Fruit fly (Drosophila melanogaster): Measurements from ENCODE around the gene CG13786.

DNA sequence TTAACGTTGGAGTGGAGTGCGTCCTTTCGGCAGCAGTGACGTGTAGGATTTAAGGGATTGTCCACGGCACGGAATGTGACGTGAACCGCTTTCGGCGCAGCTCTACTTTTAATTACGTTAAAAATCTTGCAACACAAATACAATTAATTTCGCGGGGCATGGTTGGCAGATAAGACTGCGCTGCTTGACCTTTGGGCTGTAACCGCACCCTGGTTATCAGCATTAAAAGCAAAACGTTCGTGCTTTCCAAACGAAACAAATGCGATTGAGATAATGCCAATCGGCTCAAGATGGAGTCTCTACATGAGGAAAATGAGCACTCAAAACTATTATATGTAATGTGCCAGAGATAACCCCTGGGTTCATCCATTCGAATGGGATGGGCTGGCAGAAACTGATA, 39.2 kb downstream of the CG13786 start:
- TF ChIP-seq Aef1 (GFP tag; IDR thresholded peaks at IDR 0.05) (no peak), Bteb2 (GFP tag; optimal IDR thresholded peaks at IDR 0.05) (no peak), CG1024 (GFP tag; IDR thresholded peaks at IDR 0.05) (no peak), Optix (GFP tag; IDR thresholded peaks at IDR 0.05) (no peak), usp (GFP tag; optimal IDR thresholded peaks at IDR 0.05) (no peak), CG11560 (tag; IDR thresholded peaks at IDR 0.05) (no peak), Dip3 (GFP tag; optimal IDR thresholded peaks at IDR 0.05) (no peak), Xrp1 (GFP tag; IDR thresholded peaks at IDR 0.05) (no peak), vnd (GFP tag; IDR thresholded peaks at IDR 0.05; ENCODE audit: partially characterized antibody) (no peak), CG12104 (GFP tag; optimal IDR thresholded peaks at IDR 0.05) (no peak), seq (GFP tag; IDR thresholded peaks at IDR 0.05) (no peak), CG18764 (GFP tag; optimal IDR thresholded peaks at IDR 0.05) (no peak), CG9817 (tag; optimal IDR thresholded peaks at IDR 0.05) (no peak), CG30403 (GFP tag; optimal IDR thresholded peaks at IDR 0.05) (no peak)
